Worm (Caenorhabditis elegans) whole organism, L4/young adult: ENCODE results near the gene R02F11.12.

Experiments
- dao-5 ChIP-seq: sonication (generic microtip); optimal IDR thresholded peaks from 2 replicates; lab custom pipeline; 2016; ENCODE audit warnings: missing genotype, missing genetic modification characterization, moderate library complexity, missing compliant biosample characterization
- him-1 ChIP-seq: sonication (generic microtip); optimal IDR thresholded peaks from 2 replicates; lab custom pipeline; 2016; ENCODE audit warnings: missing genotype, missing genetic modification reagents, missing genetic modification characterization, missing compliant biosample characterization

ce11 chrV:4787166-4787565 lies 3.3 kb upstream of the R02F11.12 start, which contains the start of gene R02F11.9:
- no peak for TF ChIP-seq dao-5 (tag; lab: Kevin White, UChicago)
- TF ChIP-seq him-1, result no peak
